Worm (Caenorhabditis elegans): Measurements from ENCODE around the gene ltah-1.1.

Gene ltah-1.1

DNA sequence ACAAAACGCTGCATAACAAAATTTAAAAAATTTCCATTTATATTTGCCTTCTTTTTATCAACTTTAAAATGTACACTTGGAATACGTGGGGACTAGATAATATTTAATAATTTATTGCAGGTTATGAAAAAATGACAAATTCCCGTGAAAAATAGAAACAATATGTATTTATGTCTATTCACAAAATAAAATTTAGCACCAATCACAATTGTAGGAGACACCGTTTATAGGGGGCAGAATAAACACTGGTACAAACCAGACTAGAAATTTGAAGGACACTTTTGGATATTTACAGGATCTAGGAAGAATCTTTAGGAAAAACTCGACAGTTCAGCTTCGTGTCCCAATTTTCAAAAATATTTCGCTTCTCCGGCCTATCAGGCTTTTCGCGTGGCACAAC lies 9.0 kb upstream of the ltah-1.1 start, which contains the start of gene C42C1.3:
Gene C42C1.3, minus strand, starts transcription at position 101 of the 400 bp plus-strand sequence.
- no peak for TF ChIP-seq C34F6.9 (tag; optimal IDR thresholded peaks at IDR 0.05)

ce11 chrIV:12274365-12274764 lies 5.1 kb upstream of the ltah-1.1 start:
- TF ChIP-seq sma-3 (GFP tag; optimal IDR thresholded peaks at IDR 0.05) (no peak), nhr-129 (tag; optimal IDR thresholded peaks at IDR 0.05) (peak; percentile 22), gmeb-1 (tag; optimal IDR thresholded peaks at IDR 0.05) (peak; percentile 5), lin-39 (tag; optimal IDR thresholded peaks at IDR 0.05) (no peak), snpc-4 (tag; optimal IDR thresholded peaks at IDR 0.05) (no peak), blmp-1 (tag; optimal IDR thresholded peaks at IDR 0.05; ENCODE audit: insufficient read depth) (no peak)

- TF ChIP-seq ZK546.5 (tag; optimal IDR thresholded peaks at IDR 0.05) = no peak
- TF ChIP-seq ama-1 (optimal IDR thresholded peaks at IDR 0.05) = no peak
Measured at ce11 chrIV:12275892-12276291, 3.5 kb upstream of the ltah-1.1 start, which contains the start of gene vps-8. TSS of gene vps-8 (minus strand) at chrIV:12275992.

DNA sequence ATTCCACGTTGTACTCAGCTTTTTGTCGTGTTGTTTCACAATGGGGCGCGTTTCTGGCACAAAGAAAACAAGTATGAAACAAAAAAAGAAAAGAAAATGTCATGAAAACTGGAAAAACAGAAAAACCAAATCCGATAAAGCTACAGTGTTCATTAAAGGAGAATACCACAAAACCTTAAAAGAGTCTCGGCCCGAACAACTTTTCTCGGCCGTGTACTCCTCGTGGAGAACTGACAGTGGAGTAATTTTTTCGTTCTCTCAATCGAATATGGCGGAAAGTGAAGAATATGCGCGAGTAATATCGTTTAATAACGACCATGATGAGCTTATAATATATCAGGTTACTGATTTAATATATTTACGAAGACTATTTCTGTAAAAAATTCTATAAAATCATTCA lies 915 bp upstream of the ltah-1.1 start, which contains the start of the genes tag-335 and vkmt-1:
Gene tag-335, minus strand, starts transcription at position 88 of the 400 bp plus-strand sequence.
Gene vkmt-1, plus strand, starts transcription at position 219 of the 400 bp plus-strand sequence.
- TF ChIP-seq unc-55 (GFP tag; optimal IDR thresholded peaks at IDR 0.05) (no peak), nhr-23 (tag; optimal IDR thresholded peaks at IDR 0.05) (no peak), crh-2 (tag; optimal IDR thresholded peaks at IDR 0.05) (peak; percentile 18), sma-3 (GFP tag; optimal IDR thresholded peaks at IDR 0.05) (no peak), dmd-4 (tag; optimal IDR thresholded peaks at IDR 0.05) (no peak), ama-1 (optimal IDR thresholded peaks at IDR 0.05) (no peak), nhr-129 (tag; optimal IDR thresholded peaks at IDR 0.05) (peak; percentile 63), lsy-2 (tag; optimal IDR thresholded peaks at IDR 0.05) (peak in 1 of 2 experiments; percentile 68), nhr-6 (tag; optimal IDR thresholded peaks at IDR 0.05) (no peak), nhr-21 (tag; optimal IDR thresholded peaks at IDR 0.05) (no peak), ZK546.5 (tag; optimal IDR thresholded peaks at IDR 0.05) (no peak), nhr-12 (tag; optimal IDR thresholded peaks at IDR 0.05) (no peak), unc-39 (tag; optimal IDR thresholded peaks at IDR 0.05) (no peak), lin-13 (GFP tag; optimal IDR thresholded peaks at IDR 0.05) (no peak), nhr-237 (tag; optimal IDR thresholded peaks at IDR 0.05) (no peak), nhr-11 (tag; optimal IDR thresholded peaks at IDR 0.05) (no peak), egl-27 (tag; optimal IDR thresholded peaks at IDR 0.05) (no peak), sma-9 (GFP tag; optimal IDR thresholded peaks at IDR 0.05) (no peak), sma-9 (tag; optimal IDR thresholded peaks at IDR 0.05) (no peak), ceh-16 (tag; optimal IDR thresholded peaks at IDR 0.05) (no peak), Y55F3AM.14 (GFP tag; optimal IDR thresholded peaks at IDR 0.05) (no peak), zag-1 (tag; optimal IDR thresholded peaks at IDR 0.05) (no peak), elt-1 (tag; optimal IDR thresholded peaks at IDR 0.05) (no peak), R02D3.7 (tag; optimal IDR thresholded peaks at IDR 0.05) (no peak), nhr-10 (tag; optimal IDR thresholded peaks at IDR 0.05) (no peak), snpc-4 (tag; optimal IDR thresholded peaks at IDR 0.05) (no peak)

DNA sequence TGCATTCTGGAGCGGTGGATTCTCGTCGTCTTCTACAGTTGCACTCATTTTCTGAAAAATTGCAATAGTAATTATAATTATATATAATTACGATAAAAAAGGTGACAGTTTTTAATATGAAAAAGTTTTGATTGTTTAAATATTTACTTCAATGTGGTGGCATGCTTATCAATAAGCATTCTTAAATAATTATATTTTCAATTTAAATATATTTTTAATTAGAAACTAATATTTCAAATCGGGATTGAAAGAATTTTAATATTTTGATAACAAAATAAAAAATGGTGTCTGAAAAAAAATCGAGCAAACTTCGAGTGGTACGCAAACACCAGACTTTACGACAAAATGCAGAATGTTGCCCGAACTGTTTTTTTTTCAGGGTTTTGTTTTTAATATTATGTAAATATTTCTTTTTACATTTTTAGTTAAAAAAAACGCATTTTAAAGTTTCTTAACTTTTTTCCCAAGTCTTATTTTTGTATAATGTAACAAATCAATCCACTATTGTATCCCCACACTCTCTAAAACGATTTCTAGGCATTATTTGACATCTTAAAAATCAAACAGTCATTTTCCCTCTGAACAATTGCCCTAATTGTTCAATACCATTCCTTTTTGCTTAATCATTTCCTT lies 2.9 kb downstream of the ltah-1.1 start, which contains the start of the genes C42C1.12 and C42C1.19:
Gene C42C1.12, minus strand, starts transcription at position 51 of the 633 bp plus-strand sequence.
Gene C42C1.19, plus strand, starts transcription at position 583 of the 633 bp plus-strand sequence.
- no peak for TF ChIP-seq blmp-1 (tag; optimal IDR thresholded peaks at IDR 0.05; ENCODE audit: insufficient read depth)
- TF ChIP-seq ceh-82 (tag; optimal IDR thresholded peaks at IDR 0.05) = no peak
- no peak for TF ChIP-seq ceh-16 (tag; optimal IDR thresholded peaks at IDR 0.05)
- no peak for TF ChIP-seq egl-27 (tag; optimal IDR thresholded peaks at IDR 0.05)
- TF ChIP-seq R02D3.7 (tag; optimal IDR thresholded peaks at IDR 0.05) = no peak
- no peak for TF ChIP-seq nhr-6 (tag; optimal IDR thresholded peaks at IDR 0.05)
- no peak for TF ChIP-seq ZK546.5 (tag; optimal IDR thresholded peaks at IDR 0.05)
- peak; percentile 6 to 64 for TF ChIP-seq lsy-2 (tag; optimal IDR thresholded peaks at IDR 0.05)
- TF ChIP-seq nhr-129 (tag; optimal IDR thresholded peaks at IDR 0.05) = no peak
- no peak for TF ChIP-seq fos-1 (tag; optimal IDR thresholded peaks at IDR 0.05)
- peak; percentile 56 for TF ChIP-seq C34F6.9 (tag; optimal IDR thresholded peaks at IDR 0.05)
- no peak for TF ChIP-seq ztf-1 (GFP tag; conservative IDR thresholded peaks at IDR 0.05)
- no peak for TF ChIP-seq nhr-77 (tag; optimal IDR thresholded peaks at IDR 0.05)
- no peak for TF ChIP-seq nhr-10 (tag; optimal IDR thresholded peaks at IDR 0.05)
- TF ChIP-seq dmd-4 (tag; optimal IDR thresholded peaks at IDR 0.05) = no peak

Data from whole organism, L2 larva.